Worm (Caenorhabditis elegans): ENCODE data around the gene T15B12.1.

The T15B12.1 gene

ce11 chrIII:5263299-5263993 is 24.5 kb upstream of the T15B12.1 start, which contains the start of the genes C34E10.9 and hap-1:
Gene C34E10.9, minus strand, starts transcription at chrIII:5263399.
Gene hap-1, plus strand, starts transcription at chrIII:5263943.
- no peak for TF ChIP-seq grh-1 (GFP tag; IDR thresholded peaks at IDR 0.05)
- no peak for TF ChIP-seq efl-1 (optimal IDR thresholded peaks at IDR 0.05)
- TF ChIP-seq efl-1 (GFP tag; optimal IDR thresholded peaks at IDR 0.05 in 1 of 2) = peak in 1 of 2 experiments; percentile 18
- no peak for TF ChIP-seq nhr-71 (tag; optimal IDR thresholded peaks at IDR 0.05)
- no peak for TF ChIP-seq nhr-19 (GFP tag; conservative IDR thresholded peaks at IDR 0.05)

DNA sequence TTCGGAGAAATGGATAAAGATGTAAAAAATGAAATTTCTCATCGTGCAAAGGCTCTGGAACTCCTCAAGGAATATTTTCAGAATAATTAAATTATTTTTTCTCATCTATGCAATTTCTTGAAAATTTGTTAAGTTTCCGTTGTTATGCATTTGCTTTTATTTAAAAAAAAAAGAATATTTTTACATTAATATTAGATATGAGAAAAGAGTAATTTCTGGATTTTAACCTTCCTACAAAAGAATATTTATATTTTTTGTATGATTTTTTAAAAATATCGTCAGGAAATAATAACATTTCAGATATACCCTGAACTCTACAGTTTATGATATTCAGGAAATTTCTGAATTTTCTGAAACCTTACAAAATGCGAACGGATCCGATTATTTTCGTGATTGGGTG is 23.2 kb upstream of the T15B12.1 start, which contains the start of gene gro-1:
gro-1 (plus strand) TSS at position 301 of the 400 bp plus-strand sequence.
- TF ChIP-seq egl-27 (tag; optimal IDR thresholded peaks at IDR 0.05) (no peak), C16A3.4 (tag; optimal IDR thresholded peaks at IDR 0.05) (no peak)

DNA sequence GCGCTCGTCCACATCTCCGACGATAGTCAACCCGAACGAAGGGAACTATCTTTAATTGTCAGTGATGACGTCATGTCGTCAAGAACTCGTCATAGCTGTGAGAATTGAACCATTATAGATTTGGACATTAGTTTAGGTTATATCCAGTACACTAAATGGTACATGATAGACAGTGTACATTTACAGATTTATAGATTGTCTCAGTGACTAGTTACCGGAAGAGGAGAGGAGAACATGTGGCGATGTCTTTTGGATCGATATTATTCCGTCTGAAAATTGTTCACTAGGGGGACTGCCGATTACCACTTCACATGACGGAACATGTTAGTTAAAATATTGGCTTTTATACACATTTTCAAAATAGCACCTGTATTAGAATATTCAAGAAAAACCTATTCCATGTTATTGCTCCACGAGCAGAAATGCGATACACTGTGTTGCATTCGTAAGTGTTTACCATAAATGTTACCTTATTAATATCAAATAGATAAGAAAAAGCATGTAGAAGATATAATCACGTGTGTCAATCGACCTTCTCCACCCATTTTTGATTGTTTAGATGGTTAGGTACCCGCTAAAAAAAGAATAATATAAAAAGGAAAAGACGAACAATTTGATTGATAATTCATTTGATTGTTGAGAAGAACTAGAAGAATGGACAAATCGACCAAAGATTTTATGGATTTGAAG is 20.6 kb upstream of the T15B12.1 start, which contains the start of gene ZC395.5:
ZC395.5 (plus strand) TSS at position 632 of the 690 bp plus-strand sequence.
- TF ChIP-seq Y116A8C.19 (tag; optimal IDR thresholded peaks at IDR 0.05; ENCODE audit: borderline replicate concordance) (no peak), tbx-2 (tag; optimal IDR thresholded peaks at IDR 0.05) (no peak), ceh-90 (tag; optimal IDR thresholded peaks at IDR 0.05) (no peak), ceh-63 (GFP tag; optimal IDR thresholded peaks at IDR 0.05) (no peak), lin-14 (GFP tag; optimal IDR thresholded peaks at IDR 0.05) (no peak), efl-1 (optimal IDR thresholded peaks at IDR 0.05) (no peak), efl-1 (GFP tag; optimal IDR thresholded peaks at IDR 0.05 in 1 of 2) (peak in 1 of 2 experiments; percentile 52), xbp-1 (tag; optimal IDR thresholded peaks at IDR 0.05) (no peak), mab-9 (GFP tag; IDR thresholded peaks at IDR 0.05) (no peak), lin-39 (tag; optimal IDR thresholded peaks at IDR 0.05) (no peak), pag-3 (tag; optimal IDR thresholded peaks at IDR 0.05; ENCODE audit: borderline replicate concordance, insufficient read depth) (no peak), irx-1 (tag; optimal IDR thresholded peaks at IDR 0.05) (no peak), fkh-8 (tag; optimal IDR thresholded peaks at IDR 0.05) (no peak), snu-23 (GFP tag; optimal IDR thresholded peaks at IDR 0.05) (peak; percentile 8), C04F5.9 (tag; optimal IDR thresholded peaks at IDR 0.05) (no peak), sox-4 (tag; optimal IDR thresholded peaks at IDR 0.05) (no peak), elt-2 (tag; optimal IDR thresholded peaks at IDR 0.05) (peak; percentile 69), skn-1 (tag; optimal IDR thresholded peaks at IDR 0.05) (no peak), nhr-20 (tag; optimal IDR thresholded peaks at IDR 0.05) (peak; percentile 28), jun-1 (tag; optimal IDR thresholded peaks at IDR 0.05) (no peak), ztf-4 (tag; optimal IDR thresholded peaks at IDR 0.05) (no peak), unc-30 (tag; optimal IDR thresholded peaks at IDR 0.05) (no peak), pax-3 (tag; optimal IDR thresholded peaks at IDR 0.05) (no peak), C16A3.4 (tag; optimal IDR thresholded peaks at IDR 0.05) (no peak), grh-1 (GFP tag; IDR thresholded peaks at IDR 0.05) (no peak), alr-1 (tag; optimal IDR thresholded peaks at IDR 0.05; ENCODE audit: borderline replicate concordance) (no peak), ceh-8 (GFP tag; optimal IDR thresholded peaks at IDR 0.05) (no peak), snpc-4 (tag; optimal IDR thresholded peaks at IDR 0.05) (no peak), C34B4.2 (tag; optimal IDR thresholded peaks at IDR 0.05) (no peak), mep-1 (tag; optimal IDR thresholded peaks at IDR 0.05) (no peak), egl-13 (tag; optimal IDR thresholded peaks at IDR 0.05) (no peak), ces-1 (GFP tag; optimal IDR thresholded peaks at IDR 0.05) (no peak), tlp-1 (tag; optimal IDR thresholded peaks at IDR 0.05) (no peak), lin-35 (GFP tag; optimal IDR thresholded peaks at IDR 0.05) (peak in 1 of 2 experiments; percentile 34), blmp-1 (tag; optimal IDR thresholded peaks at IDR 0.05) (peak; percentile 16), fkh-4 (tag; optimal IDR thresholded peaks at IDR 0.05; ENCODE audit: borderline replicate concordance) (no peak), hlh-4 (tag; optimal IDR thresholded peaks at IDR 0.05) (no peak), aha-1 (tag; optimal IDR thresholded peaks at IDR 0.05) (no peak), nhr-90 (tag; optimal IDR thresholded peaks at IDR 0.05; ENCODE audit: poor library complexity) (peak; percentile 14), lsy-2 (tag; optimal IDR thresholded peaks at IDR 0.05) (peak in 1 of 2 experiments; percentile 24), nhr-71 (tag; optimal IDR thresholded peaks at IDR 0.05) (no peak), aly-2 (tag; optimal IDR thresholded peaks at IDR 0.05) (no peak)
